Worm (Caenorhabditis elegans) whole organism, mixed stage, embryonic: ENCODE data around the gene R07B7.6.

Experiments
- M03D4.4 ChIP-seq: sonication (generic microtip); optimal IDR thresholded peaks from 2 replicates; lab custom pipeline; 2017; ENCODE audit warnings: mild to moderate bottlenecking, missing genetic modification characterization, missing compliant biosample characterization
- blmp-1 ChIP-seq: fragments of 150-350 bp; optimal IDR thresholded peaks from 2 replicates; lab custom pipeline; 2014; ENCODE audit warnings: missing biosample characterization, missing genetic modification characterization
- ceh-39 ChIP-seq: fragments of 150-350 bp; optimal IDR thresholded peaks from 2 replicates; lab custom pipeline; 2014; ENCODE audit warnings: missing biosample characterization, missing genetic modification characterization
- ceh-43 ChIP-seq: fragments of 200-800 bp; sonication (Bioruptor generic); optimal IDR thresholded peaks from 2 replicates; lab custom pipeline; 2018; ENCODE audit warnings: mild to moderate bottlenecking, missing genetic modification characterization, moderate library complexity, missing compliant biosample characterization
- cnd-1 ChIP-seq: fragments of 200-800 bp; sonication (Bioruptor generic); optimal IDR thresholded peaks from 2 replicates; lab custom pipeline; 2018; ENCODE audit warnings: mild to moderate bottlenecking, missing genetic modification characterization, missing compliant biosample characterization
- drap-1 ChIP-seq: fragments of 200-800 bp; sonication (Bioruptor generic); optimal IDR thresholded peaks from 3 replicates; lab custom pipeline; 2018; ENCODE audit warnings: mild to moderate bottlenecking, missing genetic modification characterization, missing compliant biosample characterization
- elt-1 ChIP-seq: sonication (generic microtip); optimal IDR thresholded peaks from 2 replicates; lab custom pipeline; 2017; ENCODE audit warnings: missing genetic modification characterization, mild to moderate bottlenecking, missing compliant biosample characterization, antibody characterized with exemption, moderate library complexity, borderline replicate concordance; ENCODE audit not compliant: insufficient read depth
- elt-3 ChIP-seq: fragments of 150-350 bp; optimal IDR thresholded peaks from 2 replicates; lab custom pipeline; 2014; ENCODE audit warnings: missing biosample characterization, missing genetic modification characterization
- flh-1 ChIP-seq: fragments of 200-800 bp; sonication (Bioruptor generic); optimal IDR thresholded peaks from 2 replicates; lab custom pipeline; 2018; ENCODE audit warnings: mild to moderate bottlenecking, missing genetic modification characterization, moderate library complexity, missing compliant biosample characterization
- ham-2 ChIP-seq: fragments of 200-800 bp; sonication (Bioruptor generic); optimal IDR thresholded peaks from 2 replicates; lab custom pipeline; 2018; ENCODE audit warnings: mild to moderate bottlenecking, missing genetic modification characterization, missing compliant biosample characterization
- lin-32 ChIP-seq: fragments of 200-800 bp; sonication (Bioruptor generic); optimal IDR thresholded peaks from 2 replicates; lab custom pipeline; 2018; ENCODE audit warnings: mild to moderate bottlenecking, missing genetic modification characterization, missing compliant biosample characterization
- lsy-2 ChIP-seq: fragments of 150-350 bp; optimal IDR thresholded peaks from 2 replicates; lab custom pipeline; 2014; ENCODE audit warnings: missing biosample characterization, missing genetic modification characterization
- mab-5 ChIP-seq: fragments of 150-350 bp; optimal IDR thresholded peaks from 2 replicates; lab custom pipeline; 2014; ENCODE audit warnings: missing biosample characterization, missing genetic modification characterization
- mep-1 ChIP-seq: fragments of 150-350 bp; optimal IDR thresholded peaks from 2 replicates; lab custom pipeline; 2017; ENCODE audit warnings: missing biosample characterization, missing genetic modification reagents, missing genetic modification characterization, inconsistent platforms
- mls-2 ChIP-seq: sonication (generic microtip); optimal IDR thresholded peaks from 2 replicates; lab custom pipeline; 2016; ENCODE audit warnings: mild to moderate bottlenecking, missing genetic modification characterization, moderate library complexity, missing compliant biosample characterization
- nhr-12 ChIP-seq: fragments of 150-350 bp; optimal IDR thresholded peaks from 2 replicates; lab custom pipeline; 2014; ENCODE audit warnings: missing biosample characterization, missing genetic modification characterization
- nhr-2 ChIP-seq: fragments of 150-350 bp; optimal IDR thresholded peaks from 2 replicates; lab custom pipeline; 2014; ENCODE audit warnings: missing biosample characterization, missing genetic modification characterization
- nhr-237 ChIP-seq: fragments of 150-350 bp; optimal IDR thresholded peaks from 2 replicates; lab custom pipeline; 2014; ENCODE audit warnings: missing biosample characterization, missing genetic modification characterization
- nhr-28 ChIP-seq: fragments of 150-350 bp; optimal IDR thresholded peaks from 2 replicates; lab custom pipeline; 2014; ENCODE audit warnings: missing biosample characterization, missing genetic modification characterization
- nhr-76 ChIP-seq: sonication (generic microtip); optimal IDR thresholded peaks from 2 replicates; lab custom pipeline; 2017; ENCODE audit warnings: missing biosample characterization, missing genetic modification characterization
- pha-4 ChIP-seq: fragments of 150-350 bp; optimal IDR thresholded peaks from 2 replicates; lab custom pipeline; 2018; ENCODE audit warnings: missing biosample characterization, missing genetic modification reagents, missing genetic modification characterization
- sem-2 ChIP-seq: fragments of 200-800 bp; sonication (Bioruptor generic); optimal IDR thresholded peaks from 2 replicates; lab custom pipeline; 2018; ENCODE audit warnings: mild to moderate bottlenecking, missing genetic modification characterization, missing compliant biosample characterization
- snpc-4 ChIP-seq: fragments of 150-350 bp; optimal IDR thresholded peaks from 2 replicates; lab custom pipeline; 2014; ENCODE audit warnings: missing biosample characterization, missing genetic modification characterization
- sptf-1 ChIP-seq: sonication (generic microtip); optimal IDR thresholded peaks from 2 replicates; lab custom pipeline; 2017; ENCODE audit warnings: mild to moderate bottlenecking, missing genetic modification characterization, moderate library complexity, missing compliant biosample characterization
- tbx-8 ChIP-seq: fragments of 200-800 bp; sonication (Bioruptor generic); optimal IDR thresholded peaks from 2 replicates; lab custom pipeline; 2018; ENCODE audit warnings: mild to moderate bottlenecking, missing genetic modification characterization, moderate library complexity, missing compliant biosample characterization
- unc-120 ChIP-seq: sonication (generic microtip); optimal IDR thresholded peaks from 2 replicates; lab custom pipeline; 2017; ENCODE audit warnings: missing genetic modification characterization, missing compliant biosample characterization; ENCODE audit not compliant: poor library complexity, severe bottlenecking
- unc-39 ChIP-seq: fragments of 150-350 bp; optimal IDR thresholded peaks from 2 replicates; lab custom pipeline; 2014; ENCODE audit warnings: missing biosample characterization, missing genetic modification characterization
- unc-62 ChIP-seq: fragments of 150-350 bp; optimal IDR thresholded peaks from 2 replicates; lab custom pipeline; 2014; ENCODE audit warnings: missing biosample characterization, missing genetic modification reagents, missing genetic modification characterization
- zip-8 ChIP-seq: fragments of 150-350 bp; optimal IDR thresholded peaks from 2 replicates; lab custom pipeline; 2014; ENCODE audit warnings: missing biosample characterization, missing genetic modification characterization
- ztf-11 ChIP-seq: fragments of 150-350 bp; optimal IDR thresholded peaks from 2 replicates; lab custom pipeline; 2014; ENCODE audit warnings: missing biosample characterization, missing genetic modification characterization

Gene R07B7.6

DNA sequence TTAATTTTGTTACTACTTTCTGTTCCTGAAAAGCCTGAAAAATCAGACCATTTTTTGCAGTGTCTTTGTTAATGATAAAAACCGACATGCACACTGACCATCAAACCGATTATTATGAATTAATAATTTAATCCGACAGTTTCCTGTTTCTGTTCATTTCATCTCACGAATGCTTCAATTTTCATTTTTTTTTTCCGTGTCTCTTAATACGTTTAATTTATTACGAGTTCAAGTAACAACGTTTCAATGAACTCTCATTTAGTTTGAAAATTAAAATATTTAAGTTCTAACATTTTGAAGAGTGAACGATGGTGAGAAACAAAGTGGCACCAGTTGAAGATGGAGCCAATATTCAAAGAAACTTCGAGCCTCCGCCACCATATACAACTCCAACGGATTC lies 39.9 kb upstream of the R07B7.6 start, which contains the start of gene spin-1:
Gene spin-1, plus strand, starts transcription at position 301 of the 400 bp plus-strand sequence.
- no peak for TF ChIP-seq ztf-11 (tag; lab: Kevin White, UChicago)
- TF ChIP-seq lin-32 (GFP tag; lab: Kevin White, UChicago), result no peak
- no peak for TF ChIP-seq ceh-39 (tag; lab: Kevin White, UChicago)
- no peak for TF ChIP-seq zip-8 (tag; lab: Kevin White, UChicago)
- no peak for TF ChIP-seq nhr-12
- no peak for TF ChIP-seq nhr-76 (tag; lab: Kevin White, UChicago)
- TF ChIP-seq cnd-1 (tag; lab: Kevin White, UChicago), result no peak

DNA sequence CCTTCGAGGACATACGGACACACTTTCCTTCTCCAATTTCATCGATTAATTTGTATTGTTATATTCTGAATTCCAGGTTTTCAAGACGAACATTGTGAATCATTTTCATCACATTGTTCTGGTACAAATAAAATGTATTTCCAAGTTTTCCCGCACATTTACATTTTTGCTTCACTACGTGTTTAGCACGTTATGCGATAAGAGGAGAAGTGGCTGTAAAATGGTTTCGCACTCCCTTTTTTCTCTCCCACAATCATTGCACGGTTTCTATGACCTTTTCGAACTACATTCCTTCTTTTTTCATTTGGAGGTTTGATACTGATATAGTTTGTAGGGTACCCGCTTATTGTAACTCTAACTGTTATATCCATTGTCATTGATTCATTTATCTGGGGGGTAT lies 38.9 kb upstream of the R07B7.6 start:
- no peak for TF ChIP-seq elt-1 (tag; lab: Kevin White, UChicago)
- TF ChIP-seq unc-62, result no peak
- no peak for TF ChIP-seq ceh-43
- TF ChIP-seq lsy-2 (tag; lab: Kevin White, UChicago), result no peak
- no peak for TF ChIP-seq nhr-28 (tag; lab: Kevin White, UChicago)
- TF ChIP-seq snpc-4, result no peak
- TF ChIP-seq unc-39 (tag; lab: Kevin White, UChicago), result no peak
- TF ChIP-seq elt-3 (tag; lab: Kevin White, UChicago), result no peak
- TF ChIP-seq tbx-8 (GFP tag; lab: Kevin White, UChicago), result no peak
- no peak for TF ChIP-seq nhr-2 (tag; lab: Kevin White, UChicago)
- no peak for TF ChIP-seq mls-2 (tag; lab: Kevin White, UChicago)
- TF ChIP-seq mab-5 (tag; lab: Kevin White, UChicago), result no peak
- no peak for TF ChIP-seq ceh-39 (tag; lab: Kevin White, UChicago)
- no peak for TF ChIP-seq zip-8 (tag; lab: Kevin White, UChicago)
- TF ChIP-seq, all 35 proteins: peak for 0

DNA sequence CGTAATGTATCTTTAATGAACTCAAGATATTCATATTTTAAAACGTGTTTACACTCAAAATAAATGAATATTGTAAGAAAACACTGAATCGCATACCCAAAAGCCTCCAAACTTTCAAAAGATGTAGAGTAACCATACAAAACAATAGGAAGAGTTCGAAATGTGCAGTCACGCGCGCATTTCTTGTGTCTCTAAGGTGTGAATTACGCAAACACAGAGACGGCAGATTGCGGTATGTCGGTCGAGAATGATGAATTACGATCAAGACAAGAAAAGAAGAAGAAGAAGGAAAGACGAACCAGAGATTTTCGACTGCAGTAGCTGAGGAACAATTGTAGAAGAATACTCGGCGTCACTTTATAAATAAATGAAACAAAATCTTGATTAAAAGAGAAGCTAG lies 36.7 kb upstream of the R07B7.6 start, which contains the start of gene lhpp-1:
Gene lhpp-1, minus strand, starts transcription at position 354 of the 400 bp plus-strand sequence.
- TF ChIP-seq ham-2 (GFP tag; lab: Kevin White, UChicago), result no peak
- TF ChIP-seq M03D4.4 (tag; lab: Kevin White, UChicago), result no peak
- TF ChIP-seq zip-8 (tag; lab: Kevin White, UChicago), result peak; percentile 47
- TF ChIP-seq mab-5 (tag; lab: Kevin White, UChicago), result no peak
- TF ChIP-seq mep-1 (tag; lab: Kevin White, UChicago), result no peak
- TF ChIP-seq unc-120 (tag; lab: Kevin White, UChicago), result no peak
- TF ChIP-seq sptf-1 (tag; lab: Kevin White, UChicago), result no peak

DNA sequence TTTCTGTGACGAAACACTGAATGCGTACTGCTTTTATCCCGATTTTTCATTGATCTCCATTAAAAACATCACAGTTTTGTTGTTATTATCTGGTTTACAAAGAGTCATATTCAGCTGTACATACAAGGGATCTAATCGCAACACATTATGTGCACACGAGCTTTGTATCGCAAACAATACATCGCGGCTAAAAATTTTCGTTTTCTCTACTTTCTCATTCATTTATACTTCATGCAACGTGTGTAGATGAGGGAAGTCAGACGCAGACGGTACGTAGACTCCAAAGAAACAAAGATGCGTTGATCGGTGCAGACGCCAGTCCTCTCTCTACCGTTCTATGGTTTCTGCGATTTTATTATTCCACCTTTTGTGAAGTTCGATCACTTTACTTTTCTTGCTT lies 32.1 kb upstream of the R07B7.6 start, which contains the start of gene nhr-136:
Gene nhr-136, plus strand, starts transcription at position 301 of the 400 bp plus-strand sequence.
- TF ChIP-seq pha-4 (tag; lab: Kevin White, UChicago), result no peak
- no peak for TF ChIP-seq zip-8 (tag; lab: Kevin White, UChicago)
- TF ChIP-seq ham-2 (GFP tag; lab: Kevin White, UChicago), result peak; percentile 9

DNA sequence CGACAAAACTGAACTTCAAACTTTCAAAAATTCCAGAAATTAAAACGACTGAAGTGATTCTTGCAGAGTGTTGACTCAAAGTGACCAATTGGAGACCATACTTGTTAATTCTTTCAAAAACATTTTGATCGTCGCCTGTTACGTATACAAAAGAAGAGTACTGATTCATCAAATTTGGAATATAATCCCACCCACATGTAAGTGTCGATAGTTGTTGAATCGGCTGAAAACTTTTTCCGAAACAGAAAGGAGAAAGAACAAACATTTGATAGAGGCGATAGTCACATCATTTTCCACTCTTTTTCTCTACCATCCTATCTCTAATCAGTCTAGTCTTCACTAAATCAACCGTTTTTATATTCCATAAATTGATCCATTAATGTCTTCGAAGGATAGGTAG lies 29.1 kb upstream of the R07B7.6 start, which contains the start of gene nhr-153:
Gene nhr-153, plus strand, starts transcription at position 301 of the 400 bp plus-strand sequence.
- no peak for TF ChIP-seq blmp-1 (tag; lab: Kevin White, UChicago)
- TF ChIP-seq unc-62, result no peak
- no peak for TF ChIP-seq flh-1 (GFP tag; lab: Kevin White, UChicago)
- no peak for TF ChIP-seq tbx-8 (GFP tag; lab: Kevin White, UChicago)
- no peak for TF ChIP-seq sem-2
- TF ChIP-seq mab-5 (tag; lab: Kevin White, UChicago), result no peak

DNA sequence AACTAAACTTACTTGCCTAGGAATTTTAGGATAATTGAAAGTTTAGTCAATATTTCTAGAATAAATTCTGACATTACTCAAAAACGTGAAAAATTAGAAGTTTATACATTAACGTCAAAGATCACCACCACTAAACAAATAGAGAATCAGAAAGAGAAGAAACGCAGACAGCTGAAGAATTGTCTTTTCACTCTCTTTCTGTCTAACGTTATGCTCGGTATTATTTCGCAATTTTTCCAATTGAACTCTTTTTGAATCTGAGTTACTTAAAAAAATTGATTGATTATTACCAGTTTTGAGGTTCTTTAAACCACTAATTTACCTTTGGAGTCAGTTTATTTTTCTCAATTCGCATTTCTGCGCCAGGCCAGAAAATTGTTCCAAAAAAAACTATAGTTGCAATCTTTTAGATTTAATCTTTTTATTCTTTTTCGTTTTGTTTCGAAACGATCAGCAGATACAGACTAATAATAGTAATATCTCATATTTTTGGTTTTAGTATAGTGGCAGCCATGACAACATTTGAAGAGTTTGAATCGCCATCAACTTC lies 26.1 kb upstream of the R07B7.6 start, which contains the start of gene nhr-154:
Gene nhr-154, plus strand, starts transcription at position 500 of the 550 bp plus-strand sequence.
- peak; percentile 27 for TF ChIP-seq nhr-237 (tag; lab: Kevin White, UChicago)
- no peak for TF ChIP-seq drap-1 (GFP tag; lab: Kevin White, UChicago)
